Fruit fly (Drosophila melanogaster) whole organism, embryonic: Measurements from ENCODE around the gene CG42592.

Experiments
- Antp ChIP-seq: fragments of 200-800 bp; sonication (Bioruptor generic); optimal IDR thresholded peaks from 3 replicates; lab custom pipeline; 2016; ENCODE audit warnings: missing biosample characterization, missing genetic modification characterization
- BEAF-32 ChIP-seq: fragments of 200-800 bp; sonication (Bioruptor generic); optimal IDR thresholded peaks from 3 replicates; lab custom pipeline; 2017; ENCODE audit warnings: missing biosample characterization, missing genetic modification characterization, mild to moderate bottlenecking, moderate library complexity, missing genetic modification reagents
- Bgb ChIP-seq: fragments of 200-800 bp; sonication (Bioruptor generic); IDR thresholded peaks from 2 replicates; pipeline ENCODE4 v1.3.6; 2022; ENCODE audit warnings: missing biosample characterization, missing genetic modification characterization; ENCODE audit not compliant: partially characterized antibody
- CG10654 ChIP-seq: fragments of 200-800 bp; sonication (Bioruptor generic); optimal IDR thresholded peaks from 2 replicates; lab custom pipeline; 2016; ENCODE audit warnings: missing biosample characterization, missing genetic modification characterization
- CG16815 ChIP-seq: fragments of 200-800 bp; sonication (Bioruptor generic); optimal IDR thresholded peaks from 3 replicates; lab custom pipeline; 2017; ENCODE audit warnings: missing biosample characterization, mild to moderate bottlenecking, missing genetic modification characterization
- CG17328 ChIP-seq: fragments of 200-800 bp; sonication (Bioruptor generic); IDR thresholded peaks from 2 replicates; pipeline ENCODE4 v1.3.6; 2022; ENCODE audit warnings: missing biosample characterization, missing genetic modification characterization
- CG17912 ChIP-seq: fragments of 200-800 bp; sonication (Bioruptor generic); optimal IDR thresholded peaks from 2 replicates; lab custom pipeline; 2018; ENCODE audit warnings: missing biosample characterization, mild to moderate bottlenecking, missing genetic modification characterization
- CG30403 ChIP-seq: fragments of 200-800 bp; sonication (Bioruptor generic); optimal IDR thresholded peaks from 3 replicates; lab custom pipeline; 2016; ENCODE audit warnings: missing biosample characterization, missing genetic modification characterization
- CG30431 ChIP-seq: fragments of 200-800 bp; sonication (Bioruptor generic); optimal IDR thresholded peaks from 2 replicates; lab custom pipeline; 2017; ENCODE audit warnings: missing biosample characterization, missing genetic modification characterization
- CG3995 ChIP-seq: fragments of 200-800 bp; sonication (Bioruptor generic); optimal IDR thresholded peaks from 3 replicates; lab custom pipeline; 2016; ENCODE audit warnings: missing biosample characterization, missing genetic modification characterization
- CG4328 ChIP-seq: fragments of 200-800 bp; sonication (Bioruptor generic); optimal IDR thresholded peaks from 3 replicates; lab custom pipeline; 2017; ENCODE audit warnings: missing biosample characterization, missing genetic modification reagents, missing genetic modification characterization
- CG4617 ChIP-seq: fragments of 200-800 bp; sonication (Bioruptor generic); optimal IDR thresholded peaks from 3 replicates; lab custom pipeline; 2016; ENCODE audit warnings: missing biosample characterization, missing genetic modification characterization, borderline replicate concordance
- CG9817 ChIP-seq: fragments of 200-800 bp; sonication (Bioruptor generic); optimal IDR thresholded peaks from 2 replicates; lab custom pipeline; 2018; ENCODE audit warnings: missing biosample characterization, mild to moderate bottlenecking, missing genetic modification characterization, moderate library complexity
- CoRest ChIP-seq: fragments of 200-800 bp; sonication (Bioruptor generic); optimal IDR thresholded peaks from 3 replicates; lab custom pipeline; 2018; ENCODE audit warnings: missing biosample characterization, mild to moderate bottlenecking, missing genetic modification characterization, moderate library complexity
- Dp ChIP-seq: fragments of 200-800 bp; sonication (Bioruptor generic); optimal IDR thresholded peaks from 2 replicates; lab custom pipeline; 2018; ENCODE audit warnings: missing biosample characterization, mild to moderate bottlenecking, missing genetic modification characterization, moderate library complexity
- Dref ChIP-seq: fragments of 200-800 bp; sonication (Bioruptor generic); IDR thresholded peaks from 2 replicates; pipeline ENCODE4 v1.3.6; 2022; ENCODE audit warnings: missing biosample characterization, missing genetic modification characterization
- Drgx ChIP-seq: fragments of 200-800 bp; sonication (Bioruptor generic); IDR thresholded peaks from 2 replicates; pipeline ENCODE4 v1.3.6; 2022; ENCODE audit warnings: missing biosample characterization, missing genetic modification characterization
- Eip74EF ChIP-seq, 2 experiments: fragments of 200-800 bp in 1 of 2; fragments of >200 bp in 1 of 2; sonication (Bioruptor generic) in 1 of 2; optimal IDR thresholded peaks; 2 replicates each; lab custom pipeline; 2017 to 2019; ENCODE audit warnings: missing biosample characterization in 2 of 2, missing genetic modification characterization in 2 of 2, mild to moderate bottlenecking in 1 of 2, moderate library complexity in 1 of 2
- Ets97D ChIP-seq: fragments of 200-800 bp; sonication (Bioruptor generic); optimal IDR thresholded peaks from 3 replicates; lab custom pipeline; 2016; ENCODE audit warnings: missing biosample characterization, missing genetic modification characterization
- Gug ChIP-seq: fragments of 200-800 bp; sonication (Bioruptor generic); IDR thresholded peaks from 4 replicates; pipeline ENCODE4 v1.3.6; 2022; ENCODE audit warnings: missing biosample characterization, missing genetic modification characterization
- HLH4C ChIP-seq: fragments of 200-800 bp; sonication (Bioruptor generic); IDR thresholded peaks from 3 replicates; pipeline ENCODE4 v1.3.6; 2022; ENCODE audit warnings: missing biosample characterization, missing genetic modification characterization; ENCODE audit not compliant: partially characterized antibody
- MTF-1 ChIP-seq: fragments of 200-800 bp; sonication (Bioruptor generic); optimal IDR thresholded peaks from 2 replicates; lab custom pipeline; 2018; ENCODE audit warnings: missing biosample characterization, mild to moderate bottlenecking, missing genetic modification characterization, borderline replicate concordance
- Meics ChIP-seq: fragments of 200-800 bp; sonication (Bioruptor generic); optimal IDR thresholded peaks from 2 replicates; lab custom pipeline; 2017; ENCODE audit warnings: missing biosample characterization, mild to moderate bottlenecking, missing genetic modification characterization
- NK7.1 ChIP-seq: fragments of 200-800 bp; sonication (Bioruptor generic); optimal IDR thresholded peaks from 3 replicates; lab custom pipeline; 2016; ENCODE audit warnings: missing biosample characterization, missing genetic modification characterization
- Opbp ChIP-seq: fragments of 200-800 bp; sonication (Bioruptor generic); IDR thresholded peaks from 3 replicates; pipeline ENCODE4 v1.3.6; 2022; ENCODE audit warnings: missing biosample characterization, missing genetic modification characterization; ENCODE audit not compliant: partially characterized antibody
- Scr ChIP-seq: fragments of 200-800 bp; sonication (Bioruptor generic); IDR thresholded peaks from 2 replicates; pipeline ENCODE4 v1.3.6; 2022; ENCODE audit warnings: missing biosample characterization, missing genetic modification characterization; ENCODE audit not compliant: partially characterized antibody
- Sry-δ ChIP-seq: fragments of 200-800 bp; sonication (Bioruptor generic); optimal IDR thresholded peaks from 2 replicates; lab custom pipeline; 2016; ENCODE audit warnings: missing biosample characterization, missing genetic modification characterization
- TFAM ChIP-seq: fragments of 200-800 bp; sonication (Bioruptor generic); optimal IDR thresholded peaks from 2 replicates; lab custom pipeline; 2017; ENCODE audit warnings: missing biosample characterization, missing genetic modification characterization, inconsistent platforms
- ab ChIP-seq: fragments of 200-800 bp; sonication (Bioruptor generic); optimal IDR thresholded peaks from 2 replicates; lab custom pipeline; 2016; ENCODE audit warnings: missing biosample characterization, missing genetic modification characterization
- amos ChIP-seq: fragments of 200-800 bp; sonication (Bioruptor generic); IDR thresholded peaks from 2 replicates; pipeline ENCODE4 v1.3.6; 2022; ENCODE audit warnings: missing biosample characterization, missing genetic modification characterization; ENCODE audit not compliant: partially characterized antibody
- ato ChIP-seq: fragments of 200-800 bp; sonication (Bioruptor generic); IDR thresholded peaks from 2 replicates; pipeline ENCODE4 v1.3.6; 2022; ENCODE audit warnings: missing biosample characterization, missing genetic modification characterization; ENCODE audit not compliant: partially characterized antibody
- bbx ChIP-seq: fragments of 200-800 bp; sonication (Bioruptor generic); IDR thresholded peaks from 2 replicates; pipeline ENCODE4 v1.3.6; 2022; ENCODE audit warnings: missing biosample characterization, missing genetic modification characterization; ENCODE audit not compliant: partially characterized antibody
- bsh ChIP-seq, 2 experiments: fragments of 200-800 bp; sonication (Bioruptor generic); optimal IDR thresholded peaks; 2 replicates each; lab custom pipeline; 2017 to 2018; ENCODE audit warnings: mild to moderate bottlenecking in 2 of 2, missing biosample characterization in 2 of 2, missing genetic modification characterization in 2 of 2, moderate library complexity in 1 of 2
- chif ChIP-seq, 2 experiments: fragments of 200-800 bp; sonication (Bioruptor generic); optimal IDR thresholded peaks; 3 replicates each; lab custom pipeline; 2016; ENCODE audit warnings: missing biosample characterization in 2 of 2, missing genetic modification characterization in 2 of 2
- jigr1 ChIP-seq: fragments of 200-800 bp; sonication (Bioruptor generic); IDR thresholded peaks from 3 replicates; pipeline ENCODE4 v1.3.6; 2022; ENCODE audit warnings: missing biosample characterization, missing genetic modification characterization
- lola ChIP-seq, 3 experiments: fragments of >200 bp in 2 of 3; fragments of 200-800 bp in 1 of 3; sonication (Bioruptor generic) in 1 of 3; optimal IDR thresholded peaks; 2 replicates each; lab custom pipeline; 2017 to 2019; ENCODE audit warnings: missing biosample characterization in 3 of 3, missing genetic modification characterization in 3 of 3, mild to moderate bottlenecking in 1 of 3, moderate library complexity in 1 of 3
- org-1 ChIP-seq: fragments of 200-800 bp; sonication (Bioruptor generic); optimal IDR thresholded peaks from 2 replicates; lab custom pipeline; 2017; ENCODE audit warnings: missing biosample characterization, missing genetic modification characterization
- ranshi ChIP-seq: fragments of 200-800 bp; sonication (Bioruptor generic); IDR thresholded peaks from 2 replicates; pipeline ENCODE4 v1.3.6; 2022; ENCODE audit warnings: missing biosample characterization, missing genetic modification characterization
- ro ChIP-seq: fragments of 200-800 bp; sonication (Bioruptor generic); IDR thresholded peaks from 2 replicates; pipeline ENCODE4 v1.3.6; 2022; ENCODE audit warnings: missing biosample characterization, missing genetic modification characterization
- sima ChIP-seq: fragments of 200-800 bp; sonication (Bioruptor generic); optimal IDR thresholded peaks from 2 replicates; lab custom pipeline; 2016; ENCODE audit warnings: missing biosample characterization, missing genetic modification characterization
- slbo ChIP-seq: fragments of 200-800 bp; sonication (Bioruptor generic); IDR thresholded peaks from 2 replicates; pipeline ENCODE4 v1.3.6; 2022; ENCODE audit warnings: missing biosample characterization, missing genetic modification characterization
- sna ChIP-seq: fragments of 200-800 bp; sonication (Bioruptor generic); IDR thresholded peaks from 2 replicates; pipeline ENCODE4 v1.3.6; 2022; ENCODE audit warnings: missing biosample characterization, missing genetic modification characterization; ENCODE audit not compliant: partially characterized antibody
- so ChIP-seq: fragments of 200-800 bp; sonication (Bioruptor generic); IDR thresholded peaks from 3 replicates; pipeline ENCODE4 v1.3.6; 2022; ENCODE audit warnings: missing biosample characterization, missing genetic modification characterization
- tap ChIP-seq: fragments of 200-800 bp; optimal IDR thresholded peaks from 3 replicates; lab custom pipeline; 2019; ENCODE audit warnings: missing biosample characterization, mild to moderate bottlenecking, missing genetic modification characterization, moderate library complexity
- unc-4 ChIP-seq: fragments of 200-800 bp; sonication (Bioruptor generic); IDR thresholded peaks from 2 replicates; pipeline ENCODE4 v1.3.6; 2022; ENCODE audit warnings: missing biosample characterization, missing genetic modification characterization; ENCODE audit not compliant: partially characterized antibody
- zen2 ChIP-seq: fragments of 200-800 bp; sonication (Bioruptor generic); IDR thresholded peaks from 3 replicates; pipeline ENCODE4 v1.3.6; 2022; ENCODE audit warnings: missing biosample characterization, missing genetic modification characterization; ENCODE audit not compliant: partially characterized antibody

The CG42592 gene

DNA sequence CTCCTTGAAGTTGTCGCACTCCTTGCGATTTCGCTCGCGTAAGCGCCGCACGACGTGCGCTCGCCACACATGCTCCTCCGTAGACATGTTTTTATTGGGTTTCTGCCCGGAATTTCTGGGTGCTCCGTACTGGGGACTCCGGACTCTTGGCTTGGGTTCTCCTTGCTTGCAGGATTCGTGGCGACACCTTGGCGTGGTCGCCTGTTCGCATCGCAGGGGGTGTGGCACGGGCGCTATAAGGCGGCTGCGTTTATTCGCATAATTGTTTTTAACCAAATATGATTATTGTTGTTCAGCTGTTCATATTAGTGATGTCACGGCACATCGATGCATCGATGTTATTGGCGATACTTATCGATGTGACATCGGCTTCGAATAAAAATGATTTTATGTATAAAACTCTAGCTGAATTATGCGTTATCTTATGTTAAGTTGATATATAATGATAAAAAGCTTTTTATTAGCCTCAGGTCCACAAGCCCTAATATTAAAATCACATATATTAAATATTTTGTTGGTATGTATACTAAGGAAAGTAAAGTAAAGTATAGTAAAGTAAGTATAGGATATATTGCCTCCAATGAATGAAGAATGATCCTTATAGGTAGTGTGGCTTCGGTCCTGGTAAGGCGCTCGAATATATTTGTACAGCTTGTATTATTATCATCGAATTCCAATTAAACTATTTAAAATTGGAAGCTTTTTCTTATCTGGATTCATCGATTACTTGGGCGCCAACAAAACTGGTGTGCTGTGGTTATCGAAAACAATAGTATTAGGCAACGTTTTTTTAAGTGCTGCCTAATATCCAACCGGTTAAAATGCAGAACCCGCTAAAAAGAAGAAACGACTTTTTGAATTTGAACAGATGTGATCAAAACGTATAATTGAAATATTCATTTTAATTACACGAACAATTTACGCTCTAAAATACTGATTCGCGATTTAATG, 1.1 kb downstream of the CG42592 start, which contains the start of gene Atg16 (continued):
- TF ChIP-seq tap (no peak), CG17328 (GFP tag; lab: Robert Waterston, UW) (no peak), jigr1 (GFP tag; lab: Robert Waterston, UW) (no peak), ato (GFP tag; lab: Robert Waterston, UW) (peak; percentile 80), MTF-1 (GFP tag; lab: Kevin White, UChicago) (no peak), BEAF-32 (GFP tag; lab: Kevin White, UChicago) (peak; percentile 89), Sry-δ (GFP tag; lab: Kevin White, UChicago) (peak; percentile 81), sima (GFP tag; lab: Kevin White, UChicago) (no peak), Ets97D (GFP tag; lab: Kevin White, UChicago) (peak; percentile 22), CG16815 (GFP tag; lab: Kevin White, UChicago) (no peak), slbo (GFP tag; lab: Robert Waterston, UW) (peak; percentile 46; the same call in 1 of the 2 replicates), sna (GFP tag; lab: Robert Waterston, UW) (peak; percentile 84), Gug (GFP tag; lab: Robert Waterston, UW) (no peak; the same call in 3 of the 4 replicates), NK7.1 (no peak), amos (GFP tag; lab: Robert Waterston, UW) (peak; percentile 95), Scr (GFP tag; lab: Robert Waterston, UW) (peak; percentile 95), Bgb (GFP tag; lab: Robert Waterston, UW) (peak; percentile 92), Opbp (GFP tag; lab: Robert Waterston, UW) (peak; percentile 95), TFAM (no peak), org-1 (GFP tag; lab: Kevin White, UChicago) (no peak), ro (GFP tag; lab: Robert Waterston, UW) (no peak), Dref (GFP tag; lab: Robert Waterston, UW) (peak; percentile 82), bbx (GFP tag; lab: Robert Waterston, UW) (peak; percentile 95), so (GFP tag; lab: Robert Waterston, UW) (no peak), lola (GFP tag; optimal IDR thresholded peaks at IDR 0.05; lab: Kevin White, UChicago) (peak in 1 of 3 experiments; percentile 13), CG30431 (GFP tag; lab: Kevin White, UChicago) (no peak), CG17912 (GFP tag; lab: Kevin White, UChicago) (no peak), Antp (GFP tag; lab: Kevin White, UChicago) (no peak), Meics (no peak), CG4328 (GFP tag; lab: Kevin White, UChicago) (no peak), CoRest (tag; lab: Kevin White, UChicago) (no peak), CG9817 (tag; lab: Kevin White, UChicago) (no peak), unc-4 (GFP tag; lab: Robert Waterston, UW) (peak; percentile 85), bsh (GFP tag; optimal IDR thresholded peaks at IDR 0.05; lab: Kevin White, UChicago) (no peak), CG3995 (peak; percentile 36), ab (GFP tag; lab: Kevin White, UChicago) (no peak), HLH4C (GFP tag; lab: Robert Waterston, UW) (peak; percentile 92), Eip74EF (GFP tag; optimal IDR thresholded peaks at IDR 0.05; lab: Kevin White, UChicago) (no peak), ranshi (GFP tag; lab: Robert Waterston, UW) (0 out of 2 replicates have a peak, but pooled peaks have one; percentile 16), chif (GFP tag; optimal IDR thresholded peaks at IDR 0.05; lab: Kevin White, UChicago) (no peak), Dp (peak; percentile 90), CG4617 (GFP tag; lab: Kevin White, UChicago) (peak; percentile 39), CG30403 (GFP tag; lab: Kevin White, UChicago) (peak; percentile 11), CG10654 (GFP tag; lab: Kevin White, UChicago) (no peak), zen2 (GFP tag; lab: Robert Waterston, UW) (peak; percentile 85), Drgx (GFP tag; lab: Robert Waterston, UW) (no peak)
